Worm (Caenorhabditis elegans) whole organism, L4 larva: ENCODE data around the gene irld-63.

Source experiments
- F37D6.2 ChIP-seq: sonication (generic microtip); optimal IDR thresholded peaks from 2 replicates; lab custom pipeline; 2016; ENCODE audit warnings: mild to moderate bottlenecking, missing genetic modification characterization, missing compliant biosample characterization
- Y5F2A.4 ChIP-seq: fragments of 200-800 bp; sonication (Bioruptor generic); optimal IDR thresholded peaks from 2 replicates; lab custom pipeline; 2018; ENCODE audit warnings: mild to moderate bottlenecking, missing genetic modification characterization, missing compliant biosample characterization
- Y75B8A.6 ChIP-seq: fragments of 200-800 bp; sonication (Bioruptor generic); IDR thresholded peaks from 2 replicates; pipeline ENCODE4 v1.3.6; 2022; ENCODE audit warnings: missing genetic modification reagents, missing genetic modification characterization, missing compliant biosample characterization
- ZK337.2 ChIP-seq: fragments of 200-800 bp; sonication (Bioruptor generic); IDR thresholded peaks from 2 replicates; pipeline ENCODE4 v1.3.6; 2022; ENCODE audit warnings: missing genetic modification reagents, missing genetic modification characterization, missing compliant biosample characterization
- aly-2 ChIP-seq: sonication (generic microtip); optimal IDR thresholded peaks from 2 replicates; lab custom pipeline; 2018; ENCODE audit warnings: missing biosample characterization, missing genetic modification characterization
- arid-1 ChIP-seq: fragments of 200-800 bp; sonication (Bioruptor generic); conservative IDR thresholded peaks from 2 replicates; pipeline ENCODE4 v1.3.6; 2022; ENCODE audit warnings: missing genetic modification reagents, missing genetic modification characterization, missing compliant biosample characterization
- attf-4 ChIP-seq: sonication (generic microtip); optimal IDR thresholded peaks from 3 replicates; lab custom pipeline; 2017; ENCODE audit warnings: missing biosample characterization, missing genetic modification characterization
- ceh-44 ChIP-seq: fragments of 200-800 bp; sonication (Bioruptor generic); IDR thresholded peaks from 2 replicates; pipeline ENCODE4 v1.3.6; 2022; ENCODE audit warnings: missing genetic modification reagents, missing genetic modification characterization, missing compliant biosample characterization
- ctbp-1 ChIP-seq: fragments of 200-800 bp; sonication (Bioruptor generic); IDR thresholded peaks from 2 replicates; pipeline ENCODE4 v1.3.6; 2022; ENCODE audit warnings: missing genetic modification reagents, missing genetic modification characterization, missing compliant biosample characterization
- daf-12 ChIP-seq: fragments of 150-350 bp; optimal IDR thresholded peaks from 2 replicates; lab custom pipeline; 2014; ENCODE audit warnings: missing biosample characterization, missing genetic modification reagents, missing genetic modification characterization
- daf-8 ChIP-seq: fragments of 200-800 bp; sonication (Bioruptor generic); IDR thresholded peaks from 2 replicates; pipeline ENCODE4 v1.3.6; 2022; ENCODE audit warnings: missing genetic modification characterization, missing compliant biosample characterization
- dmd-6 ChIP-seq: fragments of 200-800 bp; sonication (Bioruptor generic); IDR thresholded peaks from 2 replicates; pipeline ENCODE4 v1.3.6; 2022; ENCODE audit warnings: missing genetic modification reagents, missing genetic modification characterization, missing compliant biosample characterization
- dmd-9 ChIP-seq: fragments of 200-800 bp; sonication (Bioruptor generic); IDR thresholded peaks from 2 replicates; pipeline ENCODE4 v1.3.6; 2022; ENCODE audit warnings: missing genetic modification reagents, missing genetic modification characterization, missing compliant biosample characterization
- dve-1 ChIP-seq: sonication (generic microtip); optimal IDR thresholded peaks from 2 replicates; lab custom pipeline; 2017; ENCODE audit warnings: antibody characterized with exemption, mild to moderate bottlenecking, missing genetic modification characterization, missing compliant biosample characterization; ENCODE audit not compliant: insufficient read depth
- egl-27 ChIP-seq: sonication (generic microtip); optimal IDR thresholded peaks from 3 replicates; lab custom pipeline; 2017; ENCODE audit warnings: missing biosample characterization, missing genetic modification reagents, missing genetic modification characterization
- egl-43 ChIP-seq: fragments of 200-800 bp; sonication (Bioruptor generic); IDR thresholded peaks from 2 replicates; pipeline ENCODE4 v1.3.6; 2022; ENCODE audit warnings: missing genetic modification reagents, missing genetic modification characterization, missing compliant biosample characterization
- fkh-10 ChIP-seq: fragments of 150-350 bp; optimal IDR thresholded peaks from 2 replicates; lab custom pipeline; 2014; ENCODE audit warnings: missing biosample characterization, missing genetic modification reagents, missing genetic modification characterization
- fos-1 ChIP-seq: fragments of 150-350 bp; optimal IDR thresholded peaks from 2 replicates; lab custom pipeline; 2014; ENCODE audit warnings: missing biosample characterization, missing genetic modification characterization
- hif-1 ChIP-seq, 2 experiments: sonication (generic microtip); optimal IDR thresholded peaks; 2 replicates each; lab custom pipeline; 2016 to 2017; ENCODE audit warnings: missing compliant biosample characterization in 2 of 2, missing genetic modification characterization in 2 of 2, missing genetic modification reagents in 2 of 2, missing genotype in 2 of 2, mild to moderate bottlenecking in 1 of 2
- hlh-11 ChIP-seq: fragments of 200-800 bp; sonication (Bioruptor generic); optimal IDR thresholded peaks from 2 replicates; lab custom pipeline; 2018; ENCODE audit warnings: mild to moderate bottlenecking, missing genetic modification characterization, missing compliant biosample characterization
- hlh-30 ChIP-seq: sonication (generic microtip); optimal IDR thresholded peaks from 2 replicates; lab custom pipeline; 2017; ENCODE audit warnings: antibody characterized with exemption, mild to moderate bottlenecking, missing genetic modification characterization, missing compliant biosample characterization; ENCODE audit not compliant: insufficient read depth
- hmg-1.1 ChIP-seq: fragments of 200-800 bp; sonication (Bioruptor generic); IDR thresholded peaks from 2 replicates; pipeline ENCODE4 v1.3.6; 2022; ENCODE audit warnings: missing genetic modification reagents, missing genetic modification characterization, missing compliant biosample characterization
- lin-1 ChIP-seq: fragments of 200-800 bp; sonication (Bioruptor generic); IDR thresholded peaks from 2 replicates; pipeline ENCODE4 v1.3.6; 2022; ENCODE audit warnings: missing genetic modification reagents, missing genetic modification characterization, missing compliant biosample characterization
- lin-38 ChIP-seq: fragments of 200-800 bp; sonication (Bioruptor generic); IDR thresholded peaks from 2 replicates; pipeline ENCODE4 v1.3.6; 2022; ENCODE audit warnings: missing genetic modification reagents, missing genetic modification characterization, missing compliant biosample characterization
- lsy-2 ChIP-seq, 2 experiments: fragments of 150-350 bp in 1 of 2; sonication (generic microtip) in 1 of 2; optimal IDR thresholded peaks; 2 replicates each; lab custom pipeline; 2014 to 2017; ENCODE audit warnings: missing biosample characterization in 2 of 2, missing genetic modification characterization in 2 of 2
- mxl-3 ChIP-seq: fragments of 200-800 bp; sonication (Bioruptor generic); optimal IDR thresholded peaks from 2 replicates; lab custom pipeline; 2018; ENCODE audit warnings: mild to moderate bottlenecking, missing genetic modification characterization, missing compliant biosample characterization
- nhr-10 ChIP-seq: fragments of 150-350 bp; optimal IDR thresholded peaks from 2 replicates; lab custom pipeline; 2014; ENCODE audit warnings: missing biosample characterization, missing genetic modification characterization
- nhr-237 ChIP-seq: sonication (generic microtip); optimal IDR thresholded peaks from 2 replicates; lab custom pipeline; 2017; ENCODE audit warnings: missing biosample characterization, missing genetic modification characterization
- nhr-25 ChIP-seq: sonication (generic microtip); optimal IDR thresholded peaks from 2 replicates; lab custom pipeline; 2017; ENCODE audit warnings: missing genetic modification characterization, mild to moderate bottlenecking, missing compliant biosample characterization, antibody characterized with exemption, moderate library complexity, borderline replicate concordance; ENCODE audit not compliant: insufficient read depth
- nhr-28 ChIP-seq: fragments of 150-350 bp; optimal IDR thresholded peaks from 2 replicates; lab custom pipeline; 2014; ENCODE audit warnings: missing biosample characterization, missing genetic modification characterization
- nhr-41 ChIP-seq: fragments of 200-800 bp; sonication (Bioruptor generic); IDR thresholded peaks from 2 replicates; pipeline ENCODE4 v1.3.6; 2022; ENCODE audit warnings: missing genetic modification reagents, missing genetic modification characterization, missing compliant biosample characterization
- nhr-6 ChIP-seq: fragments of 150-350 bp; optimal IDR thresholded peaks from 2 replicates; lab custom pipeline; 2014; ENCODE audit warnings: missing biosample characterization, missing genetic modification characterization
- nhr-76 ChIP-seq: fragments of 150-350 bp; optimal IDR thresholded peaks from 2 replicates; lab custom pipeline; 2014; ENCODE audit warnings: missing biosample characterization, missing genetic modification characterization
- rbr-2 ChIP-seq: sonication (generic microtip); optimal IDR thresholded peaks from 2 replicates; lab custom pipeline; 2016; ENCODE audit warnings: missing genotype, missing genetic modification characterization, missing compliant biosample characterization
- set-16 ChIP-seq: fragments of 200-800 bp; sonication (Bioruptor generic); IDR thresholded peaks from 2 replicates; pipeline ENCODE4 v1.3.6; 2022; ENCODE audit warnings: missing genetic modification reagents, missing genetic modification characterization, missing compliant biosample characterization
- snpc-4 ChIP-seq: fragments of 150-350 bp; optimal IDR thresholded peaks from 2 replicates; lab custom pipeline; 2014; ENCODE audit warnings: missing biosample characterization, missing genetic modification characterization
- tag-97 ChIP-seq: fragments of 200-800 bp; sonication (Bioruptor generic); IDR thresholded peaks from 2 replicates; pipeline ENCODE4 v1.3.6; 2022; ENCODE audit warnings: missing genetic modification characterization, missing compliant biosample characterization
- unc-130 ChIP-seq: sonication (generic microtip); optimal IDR thresholded peaks from 2 replicates; lab custom pipeline; 2016; ENCODE audit warnings: missing genetic modification reagents, missing genetic modification characterization, missing compliant biosample characterization
- unc-39 ChIP-seq: sonication (generic microtip); optimal IDR thresholded peaks from 2 replicates; lab custom pipeline; 2017; ENCODE audit warnings: missing biosample characterization, missing genetic modification characterization
- unc-62 ChIP-seq, 3 experiments: fragments of 150-350 bp in 1 of 3; sonication (generic microtip); optimal IDR thresholded peaks in 2 of 3; peaks in 1 of 3; 1 replicate in 1 of 3; 2 replicates in 2 of 3; lab custom pipeline; 2014 to 2017; ENCODE audit warnings: missing biosample characterization in 3 of 3, missing genetic modification characterization in 3 of 3, missing genetic modification reagents in 3 of 3, missing genotype in 1 of 3
- vab-7 ChIP-seq: fragments of 200-800 bp; sonication (Bioruptor generic); IDR thresholded peaks from 2 replicates; pipeline ENCODE4 v1.3.6; 2022; ENCODE audit warnings: missing genetic modification reagents, missing genetic modification characterization, missing compliant biosample characterization
- zfp-3 ChIP-seq: fragments of 200-800 bp; sonication (Bioruptor generic); conservative IDR thresholded peaks from 2 replicates; pipeline ENCODE4 v1.3.6; 2022; ENCODE audit warnings: missing genetic modification reagents, missing genetic modification characterization, missing compliant biosample characterization
- zip-11 ChIP-seq: fragments of 200-800 bp; sonication (Bioruptor generic); IDR thresholded peaks from 2 replicates; pipeline ENCODE4 v1.3.6; 2022; ENCODE audit warnings: missing genetic modification characterization, missing compliant biosample characterization

Gene irld-63

ce11 chrII:2920817-2921458 is 9.6 kb upstream of the irld-63 start (continued):
- peak in 1 of 2 experiments; percentile 87 for TF ChIP-seq unc-62 (GFP tag; optimal IDR thresholded peaks at IDR 0.05 in 1 of 2; lab: Kevin White, UChicago)
- no peak for TF ChIP-seq unc-62 (tag; optimal IDR thresholded peaks at IDR 0.05; lab: Kevin White, UChicago)
- peak; percentile 28 for TF ChIP-seq fkh-10 (GFP tag; lab: Kevin White, UChicago)
- peak; percentile 64 for TF ChIP-seq unc-130
- 0 out of 2 replicates have a peak, but pooled peaks have one; percentile 15 for TF ChIP-seq tag-97 (GFP tag; lab: Robert Waterston, UW)
- no peak for TF ChIP-seq nhr-76 (tag; lab: Kevin White, UChicago)
- peak; percentile 54 for TF ChIP-seq mxl-3 (GFP tag; lab: Kevin White, UChicago)
- 0 out of 2 replicates have a peak, but pooled peaks have one; percentile 6 for TF ChIP-seq zfp-3
- peak in 1 of 2 experiments; percentile 7 for TF ChIP-seq hif-1 (tag; optimal IDR thresholded peaks at IDR 0.05; lab: Kevin White, UChicago)
- no peak for TF ChIP-seq ceh-44 (GFP tag; lab: Robert Waterston, UW)
- TF ChIP-seq zip-11 (GFP tag; lab: Robert Waterston, UW): no peak
- TF ChIP-seq fos-1 (tag; lab: Kevin White, UChicago): no peak

DNA sequence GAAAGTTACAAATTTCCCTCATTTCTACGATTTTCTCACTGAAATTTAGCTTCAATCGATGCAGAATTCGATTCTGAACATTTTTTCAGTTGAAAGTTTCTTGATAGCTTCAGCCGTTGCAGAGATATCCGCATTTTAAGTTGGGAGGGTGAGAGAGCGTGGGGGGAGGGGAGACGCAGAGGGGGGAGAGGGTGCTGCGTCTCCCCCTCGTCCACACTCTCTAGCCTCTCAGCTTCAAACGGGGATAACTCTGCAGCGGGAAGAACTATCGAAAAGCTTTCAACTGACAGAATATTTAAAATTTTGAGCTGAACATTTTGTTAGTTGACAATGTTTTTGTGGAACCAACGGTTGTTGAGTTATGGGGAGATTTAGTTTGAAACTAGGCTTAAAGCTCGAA is 8.7 kb upstream of the irld-63 start:
- peak; percentile 66 for TF ChIP-seq set-16 (GFP tag; lab: Robert Waterston, UW)
- TF ChIP-seq hmg-1.1 (GFP tag; lab: Robert Waterston, UW): no peak

ce11 chrII:2922359-2922758 is 8.2 kb upstream of the irld-63 start:
- TF ChIP-seq dve-1 (tag; lab: Kevin White, UChicago) (peak; percentile 57), rbr-2 (tag; lab: Kevin White, UChicago) (no peak), lsy-2 (tag; optimal IDR thresholded peaks at IDR 0.05; lab: Kevin White, UChicago) (no peak), Y75B8A.6 (GFP tag; lab: Robert Waterston, UW) (no peak), egl-27 (tag; lab: Kevin White, UChicago) (no peak), nhr-41 (no peak), zip-11 (GFP tag; lab: Robert Waterston, UW) (no peak), set-16 (GFP tag; lab: Robert Waterston, UW) (no peak), unc-130 (no peak), dmd-9 (GFP tag; lab: Robert Waterston, UW) (no peak), unc-39 (tag; lab: Kevin White, UChicago) (no peak), lin-38 (GFP tag; lab: Robert Waterston, UW) (no peak), hlh-11 (tag; lab: Kevin White, UChicago) (peak; percentile 49), ZK337.2 (GFP tag; lab: Robert Waterston, UW) (no peak), snpc-4 (tag; lab: Kevin White, UChicago) (no peak), nhr-6 (tag; lab: Kevin White, UChicago) (no peak), aly-2 (tag; lab: Kevin White, UChicago) (no peak), ceh-44 (GFP tag; lab: Robert Waterston, UW) (no peak), arid-1 (GFP tag; lab: Robert Waterston, UW) (no peak), hlh-30 (tag; lab: Kevin White, UChicago) (peak; percentile 45), hmg-1.1 (GFP tag; lab: Robert Waterston, UW) (no peak), nhr-10 (tag; lab: Kevin White, UChicago) (no peak), nhr-237 (tag; lab: Kevin White, UChicago) (no peak), lin-1 (GFP tag; lab: Robert Waterston, UW) (peak; percentile 10; the same call in 1 of the 2 replicates), vab-7 (GFP tag; lab: Robert Waterston, UW) (no peak), nhr-28 (tag; lab: Kevin White, UChicago) (peak; percentile 17), nhr-76 (tag; lab: Kevin White, UChicago) (no peak), zfp-3 (no peak), egl-43 (GFP tag; lab: Robert Waterston, UW) (no peak), nhr-25 (tag; lab: Kevin White, UChicago) (no peak), dmd-6 (GFP tag; lab: Robert Waterston, UW) (peak; percentile 41), daf-12 (tag; lab: Kevin White, UChicago) (no peak), ctbp-1 (no peak), unc-62 (GFP tag; optimal IDR thresholded peaks at IDR 0.05 in 1 of 2; lab: Kevin White, UChicago) (no peak), unc-62 (tag; optimal IDR thresholded peaks at IDR 0.05; lab: Kevin White, UChicago) (no peak), daf-8 (GFP tag; lab: Robert Waterston, UW) (no peak), Y5F2A.4 (GFP tag; lab: Kevin White, UChicago) (no peak), mxl-3 (GFP tag; lab: Kevin White, UChicago) (no peak), F37D6.2 (no peak), hif-1 (tag; optimal IDR thresholded peaks at IDR 0.05; lab: Kevin White, UChicago) (peak in 1 of 2 experiments; percentile 3), attf-4 (tag; lab: Kevin White, UChicago) (no peak)
